Worm (Caenorhabditis elegans) whole organism, young adult: ENCODE results near the gene T10G3.8.

Source experiments
- F52B5.7 ChIP-seq: sonication (generic microtip); optimal IDR thresholded peaks from 2 replicates; lab custom pipeline; 2016; ENCODE audit warnings: mild to moderate bottlenecking, missing genetic modification characterization, missing compliant biosample characterization
- ZK185.1 ChIP-seq: sonication (generic microtip); optimal IDR thresholded peaks from 2 replicates; lab custom pipeline; 2016; ENCODE audit warnings: mild to moderate bottlenecking, missing genetic modification characterization, missing compliant biosample characterization; ENCODE audit not compliant: poor library complexity, severe bottlenecking
- ama-1 ChIP-seq, 3 experiments: fragments of 150-350 bp in 1 of 3; sonication (generic microtip) in 2 of 3; optimal IDR thresholded peaks; 2 replicates each; lab custom pipeline; 2014 to 2018; ENCODE audit warnings: missing biosample characterization in 2 of 3, missing genetic modification characterization in 2 of 3, missing genetic modification reagents in 2 of 3
- dpl-1 ChIP-seq: fragments of 150-350 bp; optimal IDR thresholded peaks from 2 replicates; lab custom pipeline; 2014; ENCODE audit warnings: missing biosample characterization, missing genetic modification reagents, missing genetic modification characterization
- nfya-2 ChIP-seq: fragments of 200-800 bp; sonication (Bioruptor generic); IDR thresholded peaks from 2 replicates; pipeline ENCODE4 v1.3.6; 2022; ENCODE audit warnings: missing genetic modification reagents, missing genetic modification characterization, missing compliant biosample characterization
- pha-4 ChIP-seq: fragments of 150-350 bp; sonication (generic microtip); optimal IDR thresholded peaks from 2 replicates; lab custom pipeline; 2014; ENCODE audit warnings: missing biosample characterization, missing genetic modification reagents, missing genetic modification characterization
- rec-8 ChIP-seq, 2 experiments: sonication (generic microtip); optimal IDR thresholded peaks; 2 replicates each; lab custom pipeline; 2016; ENCODE audit warnings: mild to moderate bottlenecking in 2 of 2, missing genetic modification characterization in 2 of 2, missing genetic modification reagents in 2 of 2, missing genotype in 2 of 2, missing biosample characterization in 1 of 2, missing compliant biosample characterization in 1 of 2, moderate library complexity in 1 of 2
- snpc-4 ChIP-seq, 5 experiments: fragments of 150-350 bp in 1 of 5; sonication (generic microtip) in 4 of 5; optimal IDR thresholded peaks; 2 replicates each; lab custom pipeline; 2014 to 2018; ENCODE audit warnings: missing genetic modification characterization in 5 of 5, missing biosample characterization in 3 of 5, antibody characterized with exemption in 2 of 5, mild to moderate bottlenecking in 2 of 5, missing compliant biosample characterization in 2 of 5, missing genotype in 2 of 5, moderate library complexity in 2 of 5, missing genetic modification reagents in 1 of 5
- tlf-1 ChIP-seq: fragments of 200-800 bp; sonication (Bioruptor generic); optimal IDR thresholded peaks from 2 replicates; lab custom pipeline; 2018; ENCODE audit warnings: mild to moderate bottlenecking, missing genetic modification characterization, missing compliant biosample characterization
- unc-130 ChIP-seq: sonication (generic microtip); optimal IDR thresholded peaks from 2 replicates; lab custom pipeline; 2016; ENCODE audit warnings: missing genetic modification reagents, missing genetic modification characterization, missing compliant biosample characterization
- ztf-26 ChIP-seq: sonication (generic microtip); optimal IDR thresholded peaks from 2 replicates; lab custom pipeline; 2017; ENCODE audit warnings: missing genetic modification characterization, missing compliant biosample characterization

ce11 chrV:13488297-13488803 lies 12.1 kb upstream of the T10G3.8 start:
- TF ChIP-seq ztf-26 (no peak), snpc-4 (GFP tag; optimal IDR thresholded peaks at IDR 0.05; lab: Kevin White, UChicago) (no peak), snpc-4 (tag; optimal IDR thresholded peaks at IDR 0.05; lab: Kevin White, UChicago) (no peak), tlf-1 (no peak), ama-1 (optimal IDR thresholded peaks at IDR 0.05; lab: Kevin White, UChicago) (no peak), ama-1 (GFP tag; optimal IDR thresholded peaks at IDR 0.05; lab: Kevin White, UChicago) (no peak), pha-4 (tag; lab: Kevin White, UChicago) (no peak), dpl-1 (no peak), rec-8 (tag; optimal IDR thresholded peaks at IDR 0.05; lab: Kevin White, UChicago) (no peak), unc-130 (GFP tag; lab: Kevin White, UChicago) (no peak), ZK185.1 (tag; lab: Kevin White, UChicago) (no peak), F52B5.7 (tag; lab: Kevin White, UChicago) (no peak), nfya-2 (GFP tag; lab: Robert Waterston, UW) (no peak)
